ENCODE assay signal across 1 fruit fly cellular context in the genomic region with DNA sequence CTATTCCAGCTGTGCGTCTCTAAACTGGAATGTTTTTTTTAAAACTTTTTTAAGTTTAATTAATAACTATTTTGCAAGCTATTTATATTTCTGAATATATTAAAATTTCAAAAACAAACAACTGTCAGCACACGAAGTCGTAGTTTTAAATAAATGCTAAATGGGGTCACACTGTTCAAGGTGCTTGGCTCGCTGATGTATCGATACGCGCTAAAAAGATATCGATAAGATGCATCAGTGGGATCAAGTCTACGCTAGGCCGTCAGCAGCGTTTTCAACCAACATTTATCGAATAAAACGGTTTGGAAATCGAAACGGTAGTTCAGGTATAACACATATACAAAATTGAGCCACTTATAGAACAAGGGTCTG.
TF ChIP-seq lines count a peak whose summit lies in the region.

A gene (minus strand): TSS at position 148 of the 372 bp plus-strand sequence.

TF ChIP-seq in whole organism, embryonic, 481 proteins besides CTCF, POLR2A, EP300 and RAD21 (continued from another document and continues in another):
- TF ChIP-seq BtbVII (GFP tag; optimal IDR thresholded peaks at IDR 0.05; lab: Kevin White, UChicago) (no peak), CG12071 (GFP tag; optimal IDR thresholded peaks at IDR 0.05; lab: Kevin White, UChicago) (no peak), crc (GFP tag; optimal IDR thresholded peaks at IDR 0.05; lab: Kevin White, UChicago) (no peak), Trl (optimal IDR thresholded peaks at IDR 0.05; lab: Kevin White, UChicago) (no peak), Trl (GFP tag; optimal IDR thresholded peaks at IDR 0.05; lab: Kevin White, UChicago) (no peak), chn (GFP tag; optimal IDR thresholded peaks at IDR 0.05; lab: Kevin White, UChicago) (no peak), CG7963 (GFP tag; IDR thresholded peaks at IDR 0.05; lab: Robert Waterston, UW; ENCODE audit: partially characterized antibody) (peak; percentile 91), pb (GFP tag; optimal IDR thresholded peaks at IDR 0.05; lab: Kevin White, UChicago) (no peak), CG4854 (GFP tag; optimal IDR thresholded peaks at IDR 0.05; lab: Kevin White, UChicago) (no peak), mld (GFP tag; IDR thresholded peaks at IDR 0.05; lab: Robert Waterston, UW; ENCODE audit: partially characterized antibody) (peak; percentile 67; the same call in 2 of the 3 replicates), gsb (GFP tag; IDR thresholded peaks at IDR 0.05; lab: Robert Waterston, UW) (no peak), CG13287 (GFP tag; IDR thresholded peaks at IDR 0.05; lab: Robert Waterston, UW; ENCODE audit: partially characterized antibody) (peak; percentile 94), Bteb2 (GFP tag; optimal IDR thresholded peaks at IDR 0.05; lab: Kevin White, UChicago) (no peak), MTF-1 (GFP tag; optimal IDR thresholded peaks at IDR 0.05; lab: Kevin White, UChicago; ENCODE audit: borderline replicate concordance) (no peak), E2f1 (GFP tag; IDR thresholded peaks at IDR 0.05; lab: Robert Waterston, UW) (no peak; the same call in 1 of the 2 replicates), pfk (GFP tag; optimal IDR thresholded peaks at IDR 0.05; lab: Kevin White, UChicago) (peak; percentile 64), gt (GFP tag; IDR thresholded peaks at IDR 0.05; lab: Robert Waterston, UW) (no peak), CG18476 (GFP tag; optimal IDR thresholded peaks at IDR 0.05; lab: Kevin White, UChicago) (no peak), tio (GFP tag; optimal IDR thresholded peaks at IDR 0.05; lab: Kevin White, UChicago) (no peak), Dll (GFP tag; IDR thresholded peaks at IDR 0.05; lab: Robert Waterston, UW; ENCODE audit: partially characterized antibody) (peak; percentile 91), fd102C (GFP tag; optimal IDR thresholded peaks at IDR 0.05; lab: Kevin White, UChicago) (no peak), HLH4C (GFP tag; IDR thresholded peaks at IDR 0.05; lab: Robert Waterston, UW; ENCODE audit: partially characterized antibody) (peak; percentile 91), CG6791 (GFP tag; IDR thresholded peaks at IDR 0.05; lab: Robert Waterston, UW; ENCODE audit: partially characterized antibody) (peak; percentile 96), CG1832 (GFP tag; optimal IDR thresholded peaks at IDR 0.05; lab: Kevin White, UChicago) (no peak), Xbp1 (GFP tag; optimal IDR thresholded peaks at IDR 0.05; lab: Kevin White, UChicago) (no peak), wor (GFP tag; IDR thresholded peaks at IDR 0.05; lab: Robert Waterston, UW) (no peak), Atf-2 (GFP tag; optimal IDR thresholded peaks at IDR 0.05; lab: Kevin White, UChicago) (no peak), CG6689 (GFP tag; IDR thresholded peaks at IDR 0.05; lab: Robert Waterston, UW) (no peak), corto (GFP tag; optimal IDR thresholded peaks at IDR 0.05; lab: Kevin White, UChicago) (no peak), Hr3 (GFP tag; optimal IDR thresholded peaks at IDR 0.05; lab: Kevin White, UChicago) (no peak), hb (GFP tag; IDR thresholded peaks at IDR 0.05; lab: Robert Waterston, UW; ENCODE audit: partially characterized antibody) (peak; percentile 89), stwl (tag; optimal IDR thresholded peaks at IDR 0.05; lab: Kevin White, UChicago) (peak; percentile 93), Scr (GFP tag; IDR thresholded peaks at IDR 0.05; lab: Robert Waterston, UW; ENCODE audit: partially characterized antibody) (peak; percentile 86), CG11560 (tag; IDR thresholded peaks at IDR 0.05; lab: Robert Waterston, UW) (peak; percentile 100), CG2875 (GFP tag; optimal IDR thresholded peaks at IDR 0.05; lab: Kevin White, UChicago) (no peak), CG15479 (GFP tag; optimal IDR thresholded peaks at IDR 0.05; lab: Kevin White, UChicago) (no peak), CG4707 (GFP tag; optimal IDR thresholded peaks at IDR 0.05; lab: Kevin White, UChicago) (no peak), BEAF-32 (GFP tag; optimal IDR thresholded peaks at IDR 0.05; lab: Kevin White, UChicago) (peak; percentile 89), cwo (GFP tag; optimal IDR thresholded peaks at IDR 0.05; lab: Kevin White, UChicago) (no peak), CG30403 (GFP tag; optimal IDR thresholded peaks at IDR 0.05; lab: Kevin White, UChicago) (no peak), Bgb (GFP tag; IDR thresholded peaks at IDR 0.05; lab: Robert Waterston, UW; ENCODE audit: partially characterized antibody) (peak; percentile 95), CG2712 (tag; optimal IDR thresholded peaks at IDR 0.05; lab: Kevin White, UChicago) (peak; percentile 18), CG9215 (GFP tag; IDR thresholded peaks at IDR 0.05; lab: Robert Waterston, UW) (peak; percentile 21; the same call in 1 of the 2 replicates), danr (GFP tag; IDR thresholded peaks at IDR 0.05; lab: Robert Waterston, UW) (no peak), zen2 (GFP tag; IDR thresholded peaks at IDR 0.05; lab: Robert Waterston, UW; ENCODE audit: partially characterized antibody) (peak; percentile 91; the same call in 2 of the 3 replicates), CG34422 (GFP tag; IDR thresholded peaks at IDR 0.05; lab: Robert Waterston, UW) (no peak), chif (GFP tag; optimal IDR thresholded peaks at IDR 0.05; lab: Kevin White, UChicago) (peak in 1 of 2 experiments; percentile 10), schlank (tag; optimal IDR thresholded peaks at IDR 0.05; lab: Kevin White, UChicago) (no peak), tin (GFP tag; optimal IDR thresholded peaks at IDR 0.05; lab: Kevin White, UChicago) (no peak), vnd (GFP tag; IDR thresholded peaks at IDR 0.05; lab: Robert Waterston, UW; ENCODE audit: partially characterized antibody) (peak; percentile 81; the same call in 2 of the 3 replicates), CG32772 (GFP tag; IDR thresholded peaks at IDR 0.05; lab: Robert Waterston, UW) (0 out of 2 replicates have a peak, but pooled peaks have one; percentile 1), otp (GFP tag; IDR thresholded peaks at IDR 0.05; lab: Robert Waterston, UW) (no peak), zf30C (GFP tag; optimal IDR thresholded peaks at IDR 0.05; lab: Kevin White, UChicago) (no peak), pita (GFP tag; optimal IDR thresholded peaks at IDR 0.05; lab: Kevin White, UChicago) (peak; percentile 87), pzg (GFP tag; optimal IDR thresholded peaks at IDR 0.05; lab: Kevin White, UChicago) (peak; percentile 99), CG32532 (GFP tag; IDR thresholded peaks at IDR 0.05; lab: Robert Waterston, UW) (no peak), trem (tag; optimal IDR thresholded peaks at IDR 0.05; lab: Kevin White, UChicago) (peak; percentile 76), CG7928 (GFP tag; optimal IDR thresholded peaks at IDR 0.05; lab: Kevin White, UChicago) (no peak), CG31224 (GFP tag; IDR thresholded peaks at IDR 0.05; lab: Robert Waterston, UW) (no peak), abd-A (tag; optimal IDR thresholded peaks at IDR 0.05; lab: Kevin White, UChicago) (peak; percentile 7), fd64A (GFP tag; optimal IDR thresholded peaks at IDR 0.05; lab: Kevin White, UChicago) (no peak), CG7987 (GFP tag; optimal IDR thresholded peaks at IDR 0.05; lab: Kevin White, UChicago) (peak; percentile 34), NC2β (GFP tag; optimal IDR thresholded peaks at IDR 0.05; lab: Kevin White, UChicago) (no peak), Pdp1 (GFP tag; optimal IDR thresholded peaks at IDR 0.05; lab: Kevin White, UChicago) (peak in 1 of 2 experiments; percentile 17), ftz-f1 (GFP tag; optimal IDR thresholded peaks at IDR 0.05; lab: Kevin White, UChicago) (peak; percentile 53), chinmo (GFP tag; IDR thresholded peaks at IDR 0.05; lab: Robert Waterston, UW; ENCODE audit: partially characterized antibody) (peak; percentile 40; the same call in 1 of the 4 replicates), Hr51 (GFP tag; optimal IDR thresholded peaks at IDR 0.05; lab: Kevin White, UChicago) (no peak), CG17802 (tag; optimal IDR thresholded peaks at IDR 0.05; lab: Kevin White, UChicago) (no peak), sr (GFP tag; IDR thresholded peaks at IDR 0.05; lab: Robert Waterston, UW) (no peak), caup (GFP tag; optimal IDR thresholded peaks at IDR 0.05; lab: Kevin White, UChicago; ENCODE audit: severe bottlenecking) (no peak), CG17385 (GFP tag; optimal IDR thresholded peaks at IDR 0.05; lab: Kevin White, UChicago) (no peak), sens (GFP tag; lab: Kevin White, UChicago) (peak; percentile 87), CG4617 (GFP tag; optimal IDR thresholded peaks at IDR 0.05; lab: Kevin White, UChicago; ENCODE audit: borderline replicate concordance) (no peak), CG11504 (tag; optimal IDR thresholded peaks at IDR 0.05; lab: Kevin White, UChicago) (peak; percentile 23), CG33213 (GFP tag; optimal IDR thresholded peaks at IDR 0.05; lab: Kevin White, UChicago) (peak; percentile 41), jigr1 (GFP tag; IDR thresholded peaks at IDR 0.05; lab: Robert Waterston, UW) (no peak), Sin3A (optimal IDR thresholded peaks at IDR 0.05; lab: Kevin White, UChicago) (peak; percentile 71), CG42726 (GFP tag; IDR thresholded peaks at IDR 0.05; lab: Robert Waterston, UW; ENCODE audit: partially characterized antibody) (peak; percentile 91), CG13775 (GFP tag; optimal IDR thresholded peaks at IDR 0.05; lab: Kevin White, UChicago) (no peak), CG9797 (GFP tag; optimal IDR thresholded peaks at IDR 0.05; lab: Kevin White, UChicago) (peak; percentile 62), cas (GFP tag; IDR thresholded peaks at IDR 0.05; lab: Robert Waterston, UW) (no peak), dati (GFP tag; IDR thresholded peaks at IDR 0.05; lab: Robert Waterston, UW) (no peak), CG10147 (GFP tag; optimal IDR thresholded peaks at IDR 0.05; lab: Kevin White, UChicago) (no peak), Ssrp (tag; optimal IDR thresholded peaks at IDR 0.05; lab: Kevin White, UChicago) (no peak), CG9817 (tag; optimal IDR thresholded peaks at IDR 0.05; lab: Kevin White, UChicago) (peak; percentile 17), HmgZ (tag; optimal IDR thresholded peaks at IDR 0.05; lab: Kevin White, UChicago) (no peak), insv (GFP tag; optimal IDR thresholded peaks at IDR 0.05; lab: Kevin White, UChicago) (no peak), Usf (GFP tag; optimal IDR thresholded peaks at IDR 0.05; lab: Kevin White, UChicago) (no peak), CG14860 (GFP tag; IDR thresholded peaks at IDR 0.05; lab: Robert Waterston, UW; ENCODE audit: partially characterized antibody) (peak; percentile 84), nerfin-2 (GFP tag; IDR thresholded peaks at IDR 0.05; lab: Robert Waterston, UW; ENCODE audit: partially characterized antibody) (peak; percentile 84), slp2 (GFP tag; optimal IDR thresholded peaks at IDR 0.05; lab: Kevin White, UChicago) (no peak), CG12391 (tag; optimal IDR thresholded peaks at IDR 0.05; lab: Kevin White, UChicago) (no peak), row (GFP tag; IDR thresholded peaks at IDR 0.05; lab: Robert Waterston, UW) (0 out of 3 replicates have a peak, but pooled peaks have one; percentile 36), nmo (GFP tag; optimal IDR thresholded peaks at IDR 0.05; lab: Kevin White, UChicago) (peak; percentile 50), PHDP (tag; optimal IDR thresholded peaks at IDR 0.05; lab: Kevin White, UChicago) (no peak), inv (GFP tag; IDR thresholded peaks at IDR 0.05; lab: Robert Waterston, UW; ENCODE audit: partially characterized antibody) (peak; percentile 84), H2.0 (GFP tag; IDR thresholded peaks at IDR 0.05; lab: Robert Waterston, UW) (no peak), Sry-δ (GFP tag; optimal IDR thresholded peaks at IDR 0.05; lab: Kevin White, UChicago) (peak; percentile 90), CG43689 (GFP tag; IDR thresholded peaks at IDR 0.05; lab: Robert Waterston, UW) (no peak), CG2129 (GFP tag; IDR thresholded peaks at IDR 0.05; lab: Robert Waterston, UW; ENCODE audit: partially characterized antibody) (peak; percentile 89), E2f2 (GFP tag; IDR thresholded peaks at IDR 0.05; lab: Robert Waterston, UW) (peak; percentile 92), luna (GFP tag; optimal IDR thresholded peaks at IDR 0.05; lab: Kevin White, UChicago) (no peak), tup (GFP tag; optimal IDR thresholded peaks at IDR 0.05; lab: Kevin White, UChicago) (no peak), Asciz (GFP tag; optimal IDR thresholded peaks at IDR 0.05; lab: Kevin White, UChicago) (no peak), h (optimal IDR thresholded peaks at IDR 0.05; lab: Kevin White, UChicago) (no peak), ara (GFP tag; IDR thresholded peaks at IDR 0.05; lab: Robert Waterston, UW) (no peak), ase (GFP tag; IDR thresholded peaks at IDR 0.05; lab: Robert Waterston, UW) (no peak), CG14710 (tag; optimal IDR thresholded peaks at IDR 0.05; lab: Kevin White, UChicago) (peak; percentile 100), Ets97D (GFP tag; optimal IDR thresholded peaks at IDR 0.05; lab: Kevin White, UChicago) (peak; percentile 90), Kr (GFP tag; optimal IDR thresholded peaks at IDR 0.05; lab: Kevin White, UChicago) (no peak), Doc3 (GFP tag; IDR thresholded peaks at IDR 0.05; lab: Robert Waterston, UW; ENCODE audit: partially characterized antibody) (peak; percentile 85), CG1529 (GFP tag; optimal IDR thresholded peaks at IDR 0.05; lab: Kevin White, UChicago) (no peak), Fer1 (GFP tag; optimal IDR thresholded peaks at IDR 0.05; lab: Kevin White, UChicago) (no peak), Jarid2 (GFP tag; optimal IDR thresholded peaks at IDR 0.05; lab: Kevin White, UChicago) (no peak), bcd (GFP tag; optimal IDR thresholded peaks at IDR 0.05; lab: Kevin White, UChicago) (no peak), Lim3 (GFP tag; IDR thresholded peaks at IDR 0.05; lab: Robert Waterston, UW) (no peak), amos (GFP tag; IDR thresholded peaks at IDR 0.05; lab: Robert Waterston, UW; ENCODE audit: partially characterized antibody) (peak; percentile 89; the same call in 1 of the 2 replicates), Gug (GFP tag; IDR thresholded peaks at IDR 0.05; lab: Robert Waterston, UW) (no peak), CG15514 (GFP tag; optimal IDR thresholded peaks at IDR 0.05; lab: Kevin White, UChicago) (peak; percentile 96), emc (GFP tag; optimal IDR thresholded peaks at IDR 0.05; lab: Kevin White, UChicago) (no peak), Sry-β (GFP tag; optimal IDR thresholded peaks at IDR 0.05; lab: Kevin White, UChicago) (peak; percentile 82), CG8765 (GFP tag; IDR thresholded peaks at IDR 0.05; lab: Robert Waterston, UW) (no peak), hbn (GFP tag; IDR thresholded peaks at IDR 0.05; lab: Robert Waterston, UW; ENCODE audit: partially characterized antibody) (peak; percentile 82), CG15696 (tag; optimal IDR thresholded peaks at IDR 0.05; lab: Kevin White, UChicago) (no peak), CG3163 (GFP tag; optimal IDR thresholded peaks at IDR 0.05; lab: Kevin White, UChicago) (no peak)
